Fruit fly (Drosophila melanogaster) whole organism, embryonic: ENCODE measurements around the gene CG16736.

Source experiments
- Bdp1 ChIP-seq: fragments of 200-800 bp; sonication (Bioruptor generic); optimal IDR thresholded peaks from 3 replicates; lab custom pipeline; 2016; ENCODE audit warnings: missing biosample characterization, missing genetic modification characterization
- CG11093 ChIP-seq: fragments of 200-800 bp; sonication (Bioruptor generic); IDR thresholded peaks from 3 replicates; pipeline ENCODE4 v1.3.6; 2022; ENCODE audit warnings: missing biosample characterization, missing genetic modification characterization
- CG13287 ChIP-seq: fragments of 200-800 bp; sonication (Bioruptor generic); IDR thresholded peaks from 2 replicates; pipeline ENCODE4 v1.3.6; 2022; ENCODE audit warnings: missing biosample characterization, missing genetic modification characterization; ENCODE audit not compliant: partially characterized antibody
- CG14014 ChIP-seq: fragments of 200-800 bp; sonication (Bioruptor generic); IDR thresholded peaks from 2 replicates; pipeline ENCODE4 v1.3.6; 2022; ENCODE audit warnings: missing biosample characterization, missing genetic modification characterization
- CG14050 ChIP-seq: fragments of 200-800 bp; sonication (Bioruptor generic); IDR thresholded peaks from 3 replicates; pipeline ENCODE4 v1.3.6; 2022; ENCODE audit warnings: missing biosample characterization, missing genetic modification characterization
- CG14710 ChIP-seq: fragments of 200-800 bp; sonication (Bioruptor generic); optimal IDR thresholded peaks from 3 replicates; lab custom pipeline; 2019; ENCODE audit warnings: missing biosample characterization, mild to moderate bottlenecking, missing genetic modification characterization, moderate library complexity
- CG14860 ChIP-seq: fragments of 200-800 bp; sonication (Bioruptor generic); IDR thresholded peaks from 3 replicates; pipeline ENCODE4 v1.3.6; 2022; ENCODE audit warnings: missing biosample characterization, missing genetic modification characterization; ENCODE audit not compliant: partially characterized antibody
- CG1603 ChIP-seq: fragments of 200-800 bp; sonication (Bioruptor generic); optimal IDR thresholded peaks from 2 replicates; lab custom pipeline; 2019; ENCODE audit warnings: missing biosample characterization, mild to moderate bottlenecking, missing genetic modification characterization, moderate library complexity
- CG1647 ChIP-seq: fragments of 200-800 bp; sonication (Bioruptor generic); optimal IDR thresholded peaks from 3 replicates; lab custom pipeline; 2016; ENCODE audit warnings: missing biosample characterization, missing genetic modification characterization
- CG17385 ChIP-seq: fragments of 200-800 bp; sonication (Bioruptor generic); optimal IDR thresholded peaks from 3 replicates; lab custom pipeline; 2018; ENCODE audit warnings: missing biosample characterization, mild to moderate bottlenecking, missing genetic modification characterization
- CG17912 ChIP-seq: fragments of 200-800 bp; sonication (Bioruptor generic); optimal IDR thresholded peaks from 2 replicates; lab custom pipeline; 2018; ENCODE audit warnings: missing biosample characterization, mild to moderate bottlenecking, missing genetic modification characterization
- CG32767 ChIP-seq: fragments of 200-800 bp; sonication (Bioruptor generic); IDR thresholded peaks from 2 replicates; pipeline ENCODE4 v1.3.6; 2022; ENCODE audit warnings: missing biosample characterization, missing genetic modification characterization
- CG3847 ChIP-seq: fragments of 200-800 bp; sonication (Bioruptor generic); IDR thresholded peaks from 2 replicates; pipeline ENCODE4 v1.3.6; 2022; ENCODE audit warnings: missing biosample characterization, missing genetic modification characterization
- CTCF ChIP-seq: fragments of 200-800 bp; sonication (Bioruptor generic); optimal IDR thresholded peaks from 2 replicates; lab custom pipeline; 2017; ENCODE audit warnings: missing biosample characterization, mild to moderate bottlenecking, missing genetic modification characterization, moderate library complexity
- CrebB ChIP-seq: fragments of 200-800 bp; sonication (Bioruptor generic); optimal IDR thresholded peaks from 3 replicates; lab custom pipeline; 2018; ENCODE audit warnings: missing biosample characterization, mild to moderate bottlenecking, missing genetic modification characterization
- Dp ChIP-seq: fragments of 200-800 bp; sonication (Bioruptor generic); optimal IDR thresholded peaks from 2 replicates; lab custom pipeline; 2018; ENCODE audit warnings: missing biosample characterization, mild to moderate bottlenecking, missing genetic modification characterization, moderate library complexity
- Ets65A ChIP-seq: fragments of 200-800 bp; sonication (Bioruptor generic); peaks from one replicate; lab custom pipeline; 2016; ENCODE audit warnings: missing biosample characterization, missing genetic modification characterization
- H15 ChIP-seq: fragments of 200-800 bp; sonication (Bioruptor generic); IDR thresholded peaks from 3 replicates; pipeline ENCODE4 v1.3.6; 2022; ENCODE audit warnings: missing biosample characterization, missing genetic modification characterization
- HHEX ChIP-seq: fragments of 200-800 bp; sonication (Bioruptor generic); optimal IDR thresholded peaks from 3 replicates; lab custom pipeline; 2017; ENCODE audit warnings: missing biosample characterization, mild to moderate bottlenecking, missing genetic modification characterization, missing genetic modification reagents
- HmgZ ChIP-seq: fragments of 200-800 bp; sonication (Bioruptor generic); optimal IDR thresholded peaks from 2 replicates; lab custom pipeline; 2018; ENCODE audit warnings: missing biosample characterization, mild to moderate bottlenecking, missing genetic modification characterization
- Hr3 ChIP-seq: fragments of 200-800 bp; sonication (Bioruptor generic); optimal IDR thresholded peaks from 3 replicates; lab custom pipeline; 2016; ENCODE audit warnings: missing biosample characterization, missing genetic modification characterization
- MESR4 ChIP-seq: fragments of 200-800 bp; sonication (Bioruptor generic); optimal IDR thresholded peaks from 2 replicates; lab custom pipeline; 2018; ENCODE audit warnings: missing biosample characterization, mild to moderate bottlenecking, missing genetic modification characterization, moderate library complexity
- Nf-YA ChIP-seq: fragments of 200-800 bp; sonication (Bioruptor generic); IDR thresholded peaks from 2 replicates; pipeline ENCODE4 v1.3.6; 2022; ENCODE audit warnings: missing biosample characterization, missing genetic modification characterization
- Oaz ChIP-seq: fragments of 200-800 bp; sonication (Bioruptor generic); IDR thresholded peaks from 2 replicates; pipeline ENCODE4 v1.3.6; 2022; ENCODE audit warnings: missing biosample characterization, missing genetic modification characterization
- Pdp1 ChIP-seq, 2 experiments: fragments of 200-800 bp; sonication (Bioruptor generic); optimal IDR thresholded peaks; 3 replicates each; lab custom pipeline; 2016; ENCODE audit warnings: missing biosample characterization in 2 of 2, missing genetic modification characterization in 2 of 2, mild to moderate bottlenecking in 1 of 2, moderate library complexity in 1 of 2
- Sin3A ChIP-seq: fragments of >200 bp; optimal IDR thresholded peaks from 2 replicates; lab custom pipeline; 2018
- ab ChIP-seq: fragments of 200-800 bp; sonication (Bioruptor generic); optimal IDR thresholded peaks from 2 replicates; lab custom pipeline; 2016; ENCODE audit warnings: missing biosample characterization, missing genetic modification characterization
- al ChIP-seq: fragments of 200-800 bp; sonication (Bioruptor generic); IDR thresholded peaks from 2 replicates; pipeline ENCODE4 v1.3.6; 2022; ENCODE audit warnings: missing biosample characterization, missing genetic modification characterization
- amos ChIP-seq: fragments of 200-800 bp; sonication (Bioruptor generic); IDR thresholded peaks from 2 replicates; pipeline ENCODE4 v1.3.6; 2022; ENCODE audit warnings: missing biosample characterization, missing genetic modification characterization; ENCODE audit not compliant: partially characterized antibody
- dan ChIP-seq: fragments of 200-800 bp; sonication (Bioruptor generic); IDR thresholded peaks from 2 replicates; pipeline ENCODE4 v1.3.6; 2022; ENCODE audit warnings: missing biosample characterization, missing genetic modification characterization
- dm ChIP-seq: fragments of 200-800 bp; sonication (Bioruptor generic); optimal IDR thresholded peaks from 3 replicates; lab custom pipeline; 2016; ENCODE audit warnings: missing biosample characterization, missing genetic modification characterization
- exex ChIP-seq: fragments of 200-800 bp; sonication (Bioruptor generic); optimal IDR thresholded peaks from 4 replicates; lab custom pipeline; 2018; ENCODE audit warnings: missing biosample characterization, mild to moderate bottlenecking, missing genetic modification characterization, moderate library complexity
- ftz-f1 ChIP-seq: fragments of 200-800 bp; sonication (Bioruptor generic); optimal IDR thresholded peaks from 2 replicates; lab custom pipeline; 2016; ENCODE audit warnings: missing biosample characterization, missing genetic modification characterization
- gcm2 ChIP-seq: fragments of 200-800 bp; sonication (Bioruptor generic); optimal IDR thresholded peaks from 2 replicates; lab custom pipeline; 2016; ENCODE audit warnings: missing biosample characterization, missing genetic modification characterization
- gfzf ChIP-seq: fragments of 200-800 bp; sonication (Bioruptor generic); optimal IDR thresholded peaks from 2 replicates; lab custom pipeline; 2016; ENCODE audit warnings: missing biosample characterization, mild to moderate bottlenecking, missing genetic modification characterization, moderate library complexity
- hbn ChIP-seq: fragments of 200-800 bp; sonication (Bioruptor generic); IDR thresholded peaks from 2 replicates; pipeline ENCODE4 v1.3.6; 2022; ENCODE audit warnings: missing biosample characterization, missing genetic modification characterization; ENCODE audit not compliant: partially characterized antibody
- kah ChIP-seq: fragments of 200-800 bp; sonication (Bioruptor generic); optimal IDR thresholded peaks from 2 replicates; lab custom pipeline; 2018; ENCODE audit warnings: missing biosample characterization, mild to moderate bottlenecking, missing genetic modification characterization
- mirr ChIP-seq: fragments of 200-800 bp; sonication (Bioruptor generic); optimal IDR thresholded peaks from 3 replicates; lab custom pipeline; 2018; ENCODE audit warnings: missing biosample characterization, mild to moderate bottlenecking, missing genetic modification characterization
- nerfin-2 ChIP-seq: fragments of 200-800 bp; sonication (Bioruptor generic); IDR thresholded peaks from 2 replicates; pipeline ENCODE4 v1.3.6; 2022; ENCODE audit warnings: missing biosample characterization, missing genetic modification characterization; ENCODE audit not compliant: partially characterized antibody
- oc ChIP-seq: fragments of 200-800 bp; sonication (Bioruptor generic); optimal IDR thresholded peaks from 2 replicates; lab custom pipeline; 2018; ENCODE audit warnings: missing biosample characterization, mild to moderate bottlenecking, missing genetic modification characterization, moderate library complexity
- onecut ChIP-seq: fragments of 200-800 bp; sonication (Bioruptor generic); IDR thresholded peaks from 2 replicates; pipeline ENCODE4 v1.3.6; 2022; ENCODE audit warnings: missing biosample characterization, missing genetic modification characterization
- salm ChIP-seq: fragments of 200-800 bp; sonication (Bioruptor generic); optimal IDR thresholded peaks from 2 replicates; lab custom pipeline; 2018; ENCODE audit warnings: missing biosample characterization, mild to moderate bottlenecking, missing genetic modification characterization
- sens ChIP-seq: fragments of 200-800 bp; sonication (Bioruptor generic); peaks from one replicate; lab custom pipeline; 2016; ENCODE audit warnings: missing biosample characterization, missing genetic modification characterization
- seq ChIP-seq: fragments of 200-800 bp; sonication (Bioruptor generic); IDR thresholded peaks from 2 replicates; pipeline ENCODE4 v1.3.6; 2022; ENCODE audit warnings: missing biosample characterization, missing genetic modification characterization
- so ChIP-seq: fragments of 200-800 bp; sonication (Bioruptor generic); IDR thresholded peaks from 3 replicates; pipeline ENCODE4 v1.3.6; 2022; ENCODE audit warnings: missing biosample characterization, missing genetic modification characterization
- tin ChIP-seq: fragments of 200-800 bp; sonication (Bioruptor generic); optimal IDR thresholded peaks from 3 replicates; lab custom pipeline; 2016; ENCODE audit warnings: missing biosample characterization, missing genetic modification characterization
- tio ChIP-seq: fragments of 200-800 bp; sonication (Bioruptor generic); optimal IDR thresholded peaks from 2 replicates; lab custom pipeline; 2017; ENCODE audit warnings: missing biosample characterization, missing genetic modification characterization, inconsistent platforms
- zen ChIP-seq: fragments of 200-800 bp; sonication (Bioruptor generic); optimal IDR thresholded peaks from 3 replicates; lab custom pipeline; 2018; ENCODE audit warnings: missing biosample characterization, mild to moderate bottlenecking, missing genetic modification characterization, moderate library complexity

Gene CG16736

DNA sequence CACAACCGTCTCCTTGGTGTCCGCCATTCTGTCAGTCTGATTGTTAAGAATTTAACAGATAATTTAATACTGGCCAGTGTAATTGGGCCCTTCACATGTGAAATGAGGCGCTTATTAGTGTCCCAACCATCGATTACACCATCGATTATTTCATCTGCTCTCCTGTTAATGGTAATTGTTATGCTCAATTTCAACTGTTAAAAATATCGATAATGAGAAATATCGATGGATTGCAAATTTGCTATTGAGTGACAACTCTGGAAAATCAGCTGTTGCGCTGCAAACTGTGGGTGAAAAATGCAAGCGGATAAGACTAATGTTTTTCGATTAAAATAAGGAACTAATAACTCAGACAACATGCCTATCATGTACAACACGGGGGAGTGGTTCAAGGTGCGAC lies 9.2 kb upstream of the CG16736 start, which contains the start of the genes TrpRS and Vps16A (continued):
- TF ChIP-seq Oaz (GFP tag; lab: Robert Waterston, UW) = no peak
- peak; percentile 98 for TF ChIP-seq CG14860 (GFP tag; lab: Robert Waterston, UW)
- peak; percentile 41 for TF ChIP-seq CrebB (tag; lab: Kevin White, UChicago)
- peak; percentile 99 for TF ChIP-seq CG13287 (GFP tag; lab: Robert Waterston, UW)
- TF ChIP-seq Ets65A (GFP tag; lab: Kevin White, UChicago) = no peak
- TF ChIP-seq Dp = peak; percentile 61
- peak; percentile 69 for TF ChIP-seq zen (tag; lab: Kevin White, UChicago)
- TF ChIP-seq H15 (GFP tag; lab: Robert Waterston, UW) = no peak
- TF ChIP-seq CG3847 (GFP tag; lab: Robert Waterston, UW) = peak; percentile 57
- no peak for TF ChIP-seq gcm2 (GFP tag; lab: Kevin White, UChicago)
- TF ChIP-seq CTCF (GFP tag; lab: Kevin White, UChicago) = peak; percentile 67
- peak; percentile 94 for TF ChIP-seq MESR4 (GFP tag; lab: Kevin White, UChicago)
- TF ChIP-seq tio (GFP tag; lab: Kevin White, UChicago) = no peak
- peak; percentile 78 for TF ChIP-seq exex (tag; lab: Kevin White, UChicago)
- no peak for TF ChIP-seq CG11093 (GFP tag; lab: Robert Waterston, UW)
- peak; percentile 98 for TF ChIP-seq nerfin-2 (GFP tag; lab: Robert Waterston, UW)
- TF ChIP-seq HmgZ (tag; lab: Kevin White, UChicago) = peak; percentile 77
- TF ChIP-seq mirr (GFP tag; lab: Kevin White, UChicago) = peak; percentile 23
- TF ChIP-seq amos (GFP tag; lab: Robert Waterston, UW) = peak; percentile 98
- TF ChIP-seq sens (GFP tag; lab: Kevin White, UChicago) = peak; percentile 79
- TF ChIP-seq Sin3A (lab: Kevin White, UChicago) = peak; percentile 41
- TF ChIP-seq dm (GFP tag; lab: Kevin White, UChicago) = peak; percentile 74
- peak; percentile 97 for TF ChIP-seq hbn (GFP tag; lab: Robert Waterston, UW)
- TF ChIP-seq CG14710 (tag; lab: Kevin White, UChicago) = peak; percentile 59
- TF ChIP-seq tin (GFP tag; lab: Kevin White, UChicago) = no peak

DNA sequence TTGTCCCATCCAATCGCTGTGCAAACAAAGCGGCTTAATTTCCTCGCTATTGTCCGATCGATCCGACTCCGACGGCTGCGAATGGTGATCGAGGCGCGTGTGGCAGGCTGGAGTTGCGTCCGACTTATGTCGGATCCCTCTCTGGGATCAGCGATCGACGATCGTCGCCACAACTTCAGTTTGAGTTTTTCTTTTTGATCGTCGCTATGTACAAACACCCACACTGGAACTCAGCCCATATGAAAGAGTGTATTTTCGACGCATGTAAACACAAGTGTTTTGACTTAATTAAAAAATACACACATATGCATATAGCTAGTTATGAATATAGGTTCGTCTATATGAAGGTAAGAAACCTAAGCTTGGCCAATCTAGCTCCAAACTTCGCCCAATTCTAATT lies 6.5 kb upstream of the CG16736 start, which contains the start of gene sage:
Gene sage (minus strand): TSS at position 101 of the 400 bp plus-strand sequence.
- peak; percentile 4 for TF ChIP-seq sens (GFP tag; lab: Kevin White, UChicago)
- no peak for TF ChIP-seq CG3847 (GFP tag; lab: Robert Waterston, UW)

DNA sequence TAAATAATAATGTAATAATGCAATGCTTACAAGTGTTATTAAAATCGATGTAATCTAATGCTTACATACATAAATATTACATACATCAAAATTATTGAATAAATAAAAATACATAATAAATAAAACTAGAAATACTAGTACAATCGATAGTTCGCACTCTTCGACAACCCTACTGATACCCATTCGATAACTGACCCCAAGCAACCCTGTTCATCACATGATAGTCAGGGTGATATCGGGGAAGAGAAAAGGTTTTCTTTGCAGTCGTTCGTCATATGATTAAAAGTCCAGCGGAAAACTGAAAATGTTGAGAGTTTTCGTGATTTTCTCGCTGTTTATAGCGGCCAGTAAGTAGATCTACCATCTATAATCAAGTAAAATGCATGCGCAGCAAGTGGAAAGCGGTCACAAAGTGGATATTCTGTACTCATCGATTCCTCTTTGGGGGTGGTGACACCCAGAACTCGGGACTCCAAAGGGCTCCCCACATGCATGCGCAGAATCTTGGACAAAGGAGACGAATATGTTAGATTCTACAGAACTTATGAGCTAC lies 3.0 kb upstream of the CG16736 start, which contains the start of gene ATP6AP2:
Gene ATP6AP2 (plus strand): TSS at position 218 of the 553 bp plus-strand sequence.
- TF ChIP-seq Bdp1 (GFP tag; lab: Kevin White, UChicago) (no peak), CG14014 (GFP tag; lab: Robert Waterston, UW) (peak; percentile 53; the same call in 1 of the 2 replicates), CG1603 (tag; lab: Kevin White, UChicago) (peak; percentile 49), seq (GFP tag; lab: Robert Waterston, UW) (no peak), CG14050 (no peak), so (GFP tag; lab: Robert Waterston, UW) (no peak), HHEX (GFP tag; lab: Kevin White, UChicago) (peak; percentile 45), ab (GFP tag; lab: Kevin White, UChicago) (no peak), oc (tag; lab: Kevin White, UChicago) (no peak), al (peak; percentile 50; the same call in 1 of the 2 replicates), ftz-f1 (peak; percentile 5), onecut (GFP tag; lab: Robert Waterston, UW) (peak; percentile 51), Nf-YA (peak; percentile 53; the same call in 1 of the 2 replicates), Hr3 (peak; percentile 52), gfzf (GFP tag; lab: Kevin White, UChicago) (peak; percentile 5), Pdp1 (GFP tag; optimal IDR thresholded peaks at IDR 0.05; lab: Kevin White, UChicago) (peak in 1 of 2 experiments; percentile 33), dan (GFP tag; lab: Robert Waterston, UW) (no peak), CG1647 (GFP tag; lab: Kevin White, UChicago) (peak; percentile 10), salm (tag; lab: Kevin White, UChicago) (peak; percentile 50), CG17912 (peak; percentile 74), CG32767 (GFP tag; lab: Robert Waterston, UW) (no peak), kah (GFP tag; lab: Kevin White, UChicago) (no peak), CG17385 (GFP tag; lab: Kevin White, UChicago) (peak; percentile 38)
